Fruit fly (Drosophila melanogaster) whole organism, embryonic: ENCODE measurements around the gene Pde6.

Experiments
- B-H1 ChIP-seq: fragments of 200-800 bp; sonication (Bioruptor generic); IDR thresholded peaks from 3 replicates; pipeline ENCODE4 v1.3.6; 2022; ENCODE audit warnings: missing biosample characterization, missing genetic modification characterization
- Bgb ChIP-seq: fragments of 200-800 bp; sonication (Bioruptor generic); IDR thresholded peaks from 2 replicates; pipeline ENCODE4 v1.3.6; 2022; ENCODE audit warnings: missing biosample characterization, missing genetic modification characterization; ENCODE audit not compliant: partially characterized antibody
- BtbVII ChIP-seq: fragments of 200-800 bp; sonication (Bioruptor generic); optimal IDR thresholded peaks from 3 replicates; lab custom pipeline; 2017; ENCODE audit warnings: missing biosample characterization, mild to moderate bottlenecking, missing genetic modification characterization
- C15 ChIP-seq: fragments of 200-800 bp; sonication (Bioruptor generic); IDR thresholded peaks from 3 replicates; pipeline ENCODE4 v1.3.6; 2022; ENCODE audit warnings: missing biosample characterization, missing genetic modification characterization
- CG12155 ChIP-seq: fragments of 200-800 bp; sonication (Bioruptor generic); optimal IDR thresholded peaks from 3 replicates; lab custom pipeline; 2016; ENCODE audit warnings: missing biosample characterization, missing genetic modification characterization
- CG12391 ChIP-seq: fragments of 200-800 bp; sonication (Bioruptor generic); optimal IDR thresholded peaks from 3 replicates; lab custom pipeline; 2018; ENCODE audit warnings: missing biosample characterization, mild to moderate bottlenecking, missing genetic modification characterization, moderate library complexity
- CG12769 ChIP-seq: fragments of 200-800 bp; sonication (Bioruptor generic); optimal IDR thresholded peaks from 2 replicates; lab custom pipeline; 2019; ENCODE audit warnings: missing biosample characterization, mild to moderate bottlenecking, missing genetic modification characterization, moderate library complexity
- CG13624 ChIP-seq: fragments of 200-800 bp; sonication (Bioruptor generic); optimal IDR thresholded peaks from 2 replicates; lab custom pipeline; 2016; ENCODE audit warnings: missing biosample characterization, missing genetic modification characterization
- CG14860 ChIP-seq: fragments of 200-800 bp; sonication (Bioruptor generic); IDR thresholded peaks from 3 replicates; pipeline ENCODE4 v1.3.6; 2022; ENCODE audit warnings: missing biosample characterization, missing genetic modification characterization; ENCODE audit not compliant: partially characterized antibody
- CG15073 ChIP-seq: fragments of 200-800 bp; sonication (Bioruptor generic); optimal IDR thresholded peaks from 2 replicates; lab custom pipeline; 2016; ENCODE audit warnings: missing biosample characterization, missing genetic modification characterization
- CG18764 ChIP-seq: fragments of 200-800 bp; sonication (Bioruptor generic); optimal IDR thresholded peaks from 3 replicates; lab custom pipeline; 2016; ENCODE audit warnings: missing biosample characterization, missing genetic modification characterization
- CG30431 ChIP-seq: fragments of 200-800 bp; sonication (Bioruptor generic); optimal IDR thresholded peaks from 2 replicates; lab custom pipeline; 2017; ENCODE audit warnings: missing biosample characterization, missing genetic modification characterization
- CG31388 ChIP-seq: fragments of 200-800 bp; sonication (Bioruptor generic); optimal IDR thresholded peaks from 2 replicates; lab custom pipeline; 2016; ENCODE audit warnings: missing biosample characterization, missing genetic modification characterization
- CG4360 ChIP-seq: fragments of 200-800 bp; sonication (Bioruptor generic); IDR thresholded peaks from 2 replicates; pipeline ENCODE4 v1.3.6; 2022; ENCODE audit warnings: missing biosample characterization, missing genetic modification characterization
- CG4820 ChIP-seq: fragments of 200-800 bp; sonication (Bioruptor generic); optimal IDR thresholded peaks from 3 replicates; lab custom pipeline; 2016; ENCODE audit warnings: missing biosample characterization, missing genetic modification characterization
- CG4854 ChIP-seq: fragments of 200-800 bp; sonication (Bioruptor generic); optimal IDR thresholded peaks from 2 replicates; lab custom pipeline; 2016; ENCODE audit warnings: missing biosample characterization, missing genetic modification characterization, inconsistent platforms
- CHES-1-like ChIP-seq: fragments of 200-800 bp; sonication (Bioruptor generic); optimal IDR thresholded peaks from 2 replicates; lab custom pipeline; 2016; ENCODE audit warnings: missing biosample characterization, missing genetic modification characterization
- CTCF ChIP-seq: fragments of 200-800 bp; sonication (Bioruptor generic); optimal IDR thresholded peaks from 2 replicates; lab custom pipeline; 2017; ENCODE audit warnings: missing biosample characterization, mild to moderate bottlenecking, missing genetic modification characterization, moderate library complexity
- Doc3 ChIP-seq: fragments of 200-800 bp; sonication (Bioruptor generic); IDR thresholded peaks from 3 replicates; pipeline ENCODE4 v1.3.6; 2022; ENCODE audit warnings: missing biosample characterization, missing genetic modification characterization; ENCODE audit not compliant: partially characterized antibody
- HHEX ChIP-seq: fragments of 200-800 bp; sonication (Bioruptor generic); optimal IDR thresholded peaks from 3 replicates; lab custom pipeline; 2017; ENCODE audit warnings: missing biosample characterization, mild to moderate bottlenecking, missing genetic modification characterization, missing genetic modification reagents
- Hsf ChIP-seq: fragments of 200-800 bp; sonication (Bioruptor generic); optimal IDR thresholded peaks from 3 replicates; lab custom pipeline; 2016; ENCODE audit warnings: missing biosample characterization, missing genetic modification characterization
- Mad ChIP-seq: fragments of 200-800 bp; sonication (Bioruptor generic); optimal IDR thresholded peaks from 2 replicates; lab custom pipeline; 2016; ENCODE audit warnings: missing biosample characterization, missing genetic modification characterization
- Meics ChIP-seq: fragments of 200-800 bp; sonication (Bioruptor generic); optimal IDR thresholded peaks from 2 replicates; lab custom pipeline; 2017; ENCODE audit warnings: missing biosample characterization, mild to moderate bottlenecking, missing genetic modification characterization
- Mes4 ChIP-seq: fragments of 200-800 bp; sonication (Bioruptor generic); optimal IDR thresholded peaks from 2 replicates; lab custom pipeline; 2016; ENCODE audit warnings: missing biosample characterization, missing genetic modification characterization
- Mrtf ChIP-seq: fragments of 200-800 bp; sonication (Bioruptor generic); IDR thresholded peaks from 3 replicates; pipeline ENCODE4 v1.3.6; 2022; ENCODE audit warnings: missing biosample characterization, missing genetic modification characterization
- Neu2 ChIP-seq: fragments of 200-800 bp; sonication (Bioruptor generic); optimal IDR thresholded peaks from 3 replicates; lab custom pipeline; 2016; ENCODE audit warnings: missing biosample characterization, missing genetic modification characterization, borderline replicate concordance
- Side ChIP-seq: fragments of 200-800 bp; sonication (Bioruptor generic); optimal IDR thresholded peaks from 2 replicates; lab custom pipeline; 2016; ENCODE audit warnings: missing biosample characterization, missing genetic modification characterization
- Six4 ChIP-seq: fragments of 200-800 bp; sonication (Bioruptor generic); optimal IDR thresholded peaks from 2 replicates; lab custom pipeline; 2016; ENCODE audit warnings: missing biosample characterization, missing genetic modification characterization
- Spps ChIP-seq: fragments of 200-800 bp; sonication (Bioruptor generic); optimal IDR thresholded peaks from 2 replicates; lab custom pipeline; 2018; ENCODE audit warnings: missing biosample characterization, mild to moderate bottlenecking, missing genetic modification characterization
- Sry-δ ChIP-seq: fragments of 200-800 bp; sonication (Bioruptor generic); optimal IDR thresholded peaks from 2 replicates; lab custom pipeline; 2016; ENCODE audit warnings: missing biosample characterization, missing genetic modification characterization
- Stat92E ChIP-seq, 3 experiments: fragments of >200 bp in 2 of 3; fragments of 200-800 bp in 1 of 3; sonication (Bioruptor generic) in 1 of 3; optimal IDR thresholded peaks; 2 replicates each; lab custom pipeline; 2017 to 2019; ENCODE audit warnings: missing biosample characterization in 3 of 3, missing genetic modification characterization in 3 of 3, mild to moderate bottlenecking in 1 of 3, moderate library complexity in 1 of 3
- bbx ChIP-seq: fragments of 200-800 bp; sonication (Bioruptor generic); IDR thresholded peaks from 2 replicates; pipeline ENCODE4 v1.3.6; 2022; ENCODE audit warnings: missing biosample characterization, missing genetic modification characterization; ENCODE audit not compliant: partially characterized antibody
- bcd ChIP-seq: fragments of 200-800 bp; sonication (Bioruptor generic); optimal IDR thresholded peaks from 2 replicates; lab custom pipeline; 2017; ENCODE audit warnings: missing biosample characterization, mild to moderate bottlenecking, missing genetic modification characterization
- bigmax ChIP-seq: fragments of 200-800 bp; sonication (Bioruptor generic); optimal IDR thresholded peaks from 2 replicates; lab custom pipeline; 2018; ENCODE audit warnings: missing biosample characterization, mild to moderate bottlenecking, missing genetic modification characterization
- cg ChIP-seq: fragments of 200-800 bp; sonication (Bioruptor generic); optimal IDR thresholded peaks from 3 replicates; lab custom pipeline; 2019; ENCODE audit warnings: missing biosample characterization, mild to moderate bottlenecking, missing genetic modification characterization, moderate library complexity
- croc ChIP-seq: fragments of 200-800 bp; sonication (Bioruptor generic); conservative IDR thresholded peaks from 3 replicates; pipeline ENCODE4 v1.3.6; 2022; ENCODE audit warnings: missing biosample characterization, missing genetic modification characterization
- eyg ChIP-seq: fragments of 200-800 bp; sonication (Bioruptor generic); optimal IDR thresholded peaks from 3 replicates; lab custom pipeline; 2016; ENCODE audit warnings: missing biosample characterization, missing genetic modification characterization
- gcm ChIP-seq: fragments of 200-800 bp; sonication (Bioruptor generic); optimal IDR thresholded peaks from 2 replicates; lab custom pipeline; 2019; ENCODE audit warnings: missing biosample characterization, mild to moderate bottlenecking, missing genetic modification characterization, moderate library complexity
- gcm2 ChIP-seq: fragments of 200-800 bp; sonication (Bioruptor generic); optimal IDR thresholded peaks from 2 replicates; lab custom pipeline; 2016; ENCODE audit warnings: missing biosample characterization, missing genetic modification characterization
- gem ChIP-seq: fragments of 200-800 bp; sonication (Bioruptor generic); optimal IDR thresholded peaks from 2 replicates; lab custom pipeline; 2019; ENCODE audit warnings: missing biosample characterization, mild to moderate bottlenecking, missing genetic modification characterization, moderate library complexity
- grn ChIP-seq: fragments of 200-800 bp; sonication (Bioruptor generic); optimal IDR thresholded peaks from 3 replicates; lab custom pipeline; 2017; ENCODE audit warnings: missing biosample characterization, missing genetic modification characterization
- luna ChIP-seq: fragments of 200-800 bp; sonication (Bioruptor generic); optimal IDR thresholded peaks from 2 replicates; lab custom pipeline; 2016; ENCODE audit warnings: missing biosample characterization, missing genetic modification characterization
- mam ChIP-seq: fragments of 200-800 bp; sonication (Bioruptor generic); optimal IDR thresholded peaks from 3 replicates; lab custom pipeline; 2016; ENCODE audit warnings: missing biosample characterization, missing genetic modification characterization
- nmo ChIP-seq: fragments of 200-800 bp; sonication (Bioruptor generic); optimal IDR thresholded peaks from 2 replicates; lab custom pipeline; 2018; ENCODE audit warnings: missing biosample characterization, mild to moderate bottlenecking, missing genetic modification characterization, moderate library complexity
- onecut ChIP-seq: fragments of 200-800 bp; sonication (Bioruptor generic); IDR thresholded peaks from 2 replicates; pipeline ENCODE4 v1.3.6; 2022; ENCODE audit warnings: missing biosample characterization, missing genetic modification characterization
- ro ChIP-seq: fragments of 200-800 bp; sonication (Bioruptor generic); IDR thresholded peaks from 2 replicates; pipeline ENCODE4 v1.3.6; 2022; ENCODE audit warnings: missing biosample characterization, missing genetic modification characterization
- row ChIP-seq: fragments of 200-800 bp; sonication (Bioruptor generic); IDR thresholded peaks from 3 replicates; pipeline ENCODE4 v1.3.6; 2022; ENCODE audit warnings: missing biosample characterization, missing genetic modification characterization
- sima ChIP-seq: fragments of 200-800 bp; sonication (Bioruptor generic); optimal IDR thresholded peaks from 2 replicates; lab custom pipeline; 2016; ENCODE audit warnings: missing biosample characterization, missing genetic modification characterization
- sisA ChIP-seq: fragments of 200-800 bp; sonication (Bioruptor generic); IDR thresholded peaks from 2 replicates; pipeline ENCODE4 v1.3.6; 2022; ENCODE audit warnings: missing biosample characterization, missing genetic modification characterization
- tll ChIP-seq, 2 experiments: fragments of 200-800 bp in 1 of 2; fragments of >200 bp in 1 of 2; sonication (Bioruptor generic) in 1 of 2; optimal IDR thresholded peaks; 2 replicates each; lab custom pipeline; 2017 to 2019; ENCODE audit warnings: missing biosample characterization in 2 of 2, missing genetic modification characterization in 2 of 2, mild to moderate bottlenecking in 1 of 2, moderate library complexity in 1 of 2
- toy ChIP-seq: fragments of 200-800 bp; sonication (Bioruptor generic); IDR thresholded peaks from 2 replicates; pipeline ENCODE4 v1.3.6; 2022; ENCODE audit warnings: missing biosample characterization, missing genetic modification characterization
- z ChIP-seq: fragments of 200-800 bp; sonication (Bioruptor generic); IDR thresholded peaks from 3 replicates; pipeline ENCODE4 v1.3.6; 2022; ENCODE audit warnings: missing biosample characterization, missing genetic modification characterization

The Pde6 gene

DNA sequence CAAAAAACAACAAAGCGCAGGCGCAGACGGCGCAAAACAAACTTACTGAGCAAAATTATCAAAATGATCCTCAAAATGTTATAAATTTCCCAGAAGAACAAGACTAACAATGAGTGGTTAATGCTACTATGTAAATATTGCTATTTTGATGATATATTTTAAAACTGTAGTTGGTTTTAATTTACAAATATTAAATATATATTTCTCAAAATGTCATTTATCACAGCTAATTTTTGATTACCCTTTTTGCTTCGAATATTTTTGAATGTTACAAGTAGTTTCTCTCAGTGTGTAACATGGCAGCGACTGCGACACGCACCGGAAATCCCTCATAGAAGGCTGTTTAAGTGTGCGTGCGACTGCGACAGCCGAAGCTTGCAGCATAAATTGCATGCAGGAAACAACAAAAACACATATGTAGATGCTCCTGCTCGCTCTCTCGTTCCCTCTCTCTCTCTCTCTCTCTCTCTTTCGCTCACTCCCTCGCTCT, 39.9 kb upstream of the Pde6 start (continued):
- no peak for TF ChIP-seq luna (GFP tag; lab: Kevin White, UChicago)
- TF ChIP-seq croc, result 0 out of 3 replicates have a peak, but pooled peaks have one; percentile 24
- TF ChIP-seq CG4854 (GFP tag; lab: Kevin White, UChicago), result no peak
- TF ChIP-seq bcd (GFP tag; lab: Kevin White, UChicago), result peak; percentile 16
- TF ChIP-seq Mad (GFP tag; lab: Kevin White, UChicago), result no peak
- no peak for TF ChIP-seq ro (GFP tag; lab: Robert Waterston, UW)
- no peak for TF ChIP-seq sima
- TF ChIP-seq C15 (GFP tag; lab: Robert Waterston, UW), result no peak
- TF ChIP-seq Spps (tag; lab: Kevin White, UChicago), result peak; percentile 0
- TF ChIP-seq Neu2 (GFP tag; lab: Kevin White, UChicago), result no peak
- TF ChIP-seq gem (tag; lab: Kevin White, UChicago), result peak; percentile 72
- no peak for TF ChIP-seq Doc3
- TF ChIP-seq tll (GFP tag; optimal IDR thresholded peaks at IDR 0.05; lab: Kevin White, UChicago), result no peak
- peak; percentile 85 for TF ChIP-seq CG4360
- no peak for TF ChIP-seq CHES-1-like (GFP tag; lab: Kevin White, UChicago)
- peak; percentile 15 for TF ChIP-seq Six4 (GFP tag; lab: Kevin White, UChicago)
- TF ChIP-seq CG12155 (GFP tag; lab: Kevin White, UChicago), result no peak
- TF ChIP-seq onecut, result peak; percentile 27; the same call in 1 of the 2 replicates
- TF ChIP-seq CG14860 (GFP tag; lab: Robert Waterston, UW), result no peak
- TF ChIP-seq toy (GFP tag; lab: Robert Waterston, UW), result no peak
- no peak for TF ChIP-seq Meics
- no peak for TF ChIP-seq CG18764
- no peak for TF ChIP-seq eyg (GFP tag; lab: Kevin White, UChicago)
- TF ChIP-seq gcm2, result no peak
- TF ChIP-seq Mes4 (GFP tag; lab: Kevin White, UChicago), result no peak
- no peak for TF ChIP-seq CG31388 (GFP tag; lab: Kevin White, UChicago)
- no peak for TF ChIP-seq B-H1
- TF ChIP-seq nmo, result peak; percentile 41
- TF ChIP-seq Bgb (GFP tag; lab: Robert Waterston, UW), result no peak
- no peak for TF ChIP-seq z (GFP tag; lab: Robert Waterston, UW)
- TF ChIP-seq BtbVII (GFP tag; lab: Kevin White, UChicago), result no peak
- no peak for TF ChIP-seq Stat92E (GFP tag; optimal IDR thresholded peaks at IDR 0.05; lab: Kevin White, UChicago)
- TF ChIP-seq Hsf (GFP tag; lab: Kevin White, UChicago), result no peak
- no peak for TF ChIP-seq grn (GFP tag; lab: Kevin White, UChicago)
- no peak for TF ChIP-seq Mrtf (GFP tag; lab: Robert Waterston, UW)
- TF ChIP-seq gcm, result no peak
- peak; percentile 10 for TF ChIP-seq CG30431
- no peak for TF ChIP-seq HHEX (GFP tag; lab: Kevin White, UChicago)
- no peak for TF ChIP-seq sisA (GFP tag; lab: Robert Waterston, UW)
- TF ChIP-seq Side (GFP tag; lab: Kevin White, UChicago), result no peak
- TF ChIP-seq CG13624 (GFP tag; lab: Kevin White, UChicago), result no peak
- TF ChIP-seq cg, result peak; percentile 33
- no peak for TF ChIP-seq CG12769 (tag; lab: Kevin White, UChicago)
- peak; percentile 32 for TF ChIP-seq CG4820 (GFP tag; lab: Kevin White, UChicago)
- TF ChIP-seq CG12391 (tag; lab: Kevin White, UChicago), result peak; percentile 50
- no peak for TF ChIP-seq CG15073 (GFP tag; lab: Kevin White, UChicago)
- TF ChIP-seq Sry-δ (GFP tag; lab: Kevin White, UChicago), result no peak
- TF ChIP-seq bbx, result no peak
- TF ChIP-seq CTCF, result no peak
- no peak for TF ChIP-seq mam (GFP tag; lab: Kevin White, UChicago)
- no peak for TF ChIP-seq bigmax
- TF ChIP-seq row, result peak; percentile 30; the same call in 2 of the 3 replicates
